Fruit fly (Drosophila melanogaster): ENCODE results near the gene gish.

Gene gish

DNA sequence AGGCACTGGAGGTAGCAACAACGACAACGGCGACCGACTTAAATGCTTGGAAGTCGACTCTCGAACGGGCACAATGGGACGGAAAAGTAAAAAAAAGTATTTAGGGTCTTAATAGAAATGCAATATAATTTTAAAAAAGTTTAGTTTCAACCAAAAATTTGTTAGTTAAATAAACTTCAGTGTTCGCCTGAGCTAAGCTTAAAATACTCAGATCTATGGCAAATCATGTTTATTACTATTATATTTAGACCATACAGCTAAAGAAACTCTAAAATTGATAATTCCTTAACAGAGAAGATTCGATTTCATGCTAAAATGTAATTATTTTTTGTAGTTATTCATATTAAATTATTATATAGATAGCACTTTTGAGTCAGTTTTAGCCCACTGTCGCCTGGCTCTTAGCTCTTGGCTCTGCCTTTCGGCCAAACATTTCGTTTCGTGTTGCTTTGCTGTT is 18.8 kb upstream of the gish start (continued):
- TF ChIP-seq Gug (GFP tag; IDR thresholded peaks at IDR 0.05), result no peak
- peak; percentile 88 for TF ChIP-seq Ets96B (tag; optimal IDR thresholded peaks at IDR 0.05)
- TF ChIP-seq Smox (GFP tag; optimal IDR thresholded peaks at IDR 0.05), result peak; percentile 77
- TF ChIP-seq CG15336 (GFP tag; IDR thresholded peaks at IDR 0.05), result no peak
- TF ChIP-seq topi (GFP tag; optimal IDR thresholded peaks at IDR 0.05), result peak; percentile 70
- peak; percentile 86 for TF ChIP-seq esn (GFP tag; optimal IDR thresholded peaks at IDR 0.05)
- peak; percentile 83 for TF ChIP-seq CG6792 (GFP tag; optimal IDR thresholded peaks at IDR 0.05)

DNA sequence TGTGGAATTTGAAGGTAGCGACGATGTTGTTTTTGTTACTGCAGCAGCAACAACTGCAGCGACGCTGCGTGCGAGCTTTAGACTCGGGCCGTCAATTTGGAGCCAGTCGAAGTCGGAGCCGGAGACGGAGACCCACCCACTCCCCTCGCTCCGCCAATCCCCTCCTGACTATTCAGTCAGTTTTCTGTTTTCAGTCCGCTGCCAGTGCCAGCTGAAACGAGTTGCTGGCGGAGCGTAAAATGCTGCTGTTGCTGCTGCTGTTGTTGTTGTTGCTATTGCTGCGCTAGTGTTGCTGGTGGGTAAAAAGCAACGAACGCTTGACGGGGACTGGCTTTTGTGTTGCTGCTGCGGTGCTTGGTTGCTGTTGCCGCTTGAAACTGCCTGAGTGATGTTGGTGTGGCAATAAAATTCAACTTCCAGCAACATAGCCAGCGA is 18.3 kb upstream of the gish start:
- TF ChIP-seq Hr38 (GFP tag; optimal IDR thresholded peaks at IDR 0.05) (no peak), CG6854 (GFP tag; optimal IDR thresholded peaks at IDR 0.05) (peak; percentile 93), CG1621 (tag; optimal IDR thresholded peaks at IDR 0.05) (peak; percentile 92), Hr39 (GFP tag; optimal IDR thresholded peaks at IDR 0.05) (no peak), Lpt (GFP tag; optimal IDR thresholded peaks at IDR 0.05) (peak; percentile 33)

DNA sequence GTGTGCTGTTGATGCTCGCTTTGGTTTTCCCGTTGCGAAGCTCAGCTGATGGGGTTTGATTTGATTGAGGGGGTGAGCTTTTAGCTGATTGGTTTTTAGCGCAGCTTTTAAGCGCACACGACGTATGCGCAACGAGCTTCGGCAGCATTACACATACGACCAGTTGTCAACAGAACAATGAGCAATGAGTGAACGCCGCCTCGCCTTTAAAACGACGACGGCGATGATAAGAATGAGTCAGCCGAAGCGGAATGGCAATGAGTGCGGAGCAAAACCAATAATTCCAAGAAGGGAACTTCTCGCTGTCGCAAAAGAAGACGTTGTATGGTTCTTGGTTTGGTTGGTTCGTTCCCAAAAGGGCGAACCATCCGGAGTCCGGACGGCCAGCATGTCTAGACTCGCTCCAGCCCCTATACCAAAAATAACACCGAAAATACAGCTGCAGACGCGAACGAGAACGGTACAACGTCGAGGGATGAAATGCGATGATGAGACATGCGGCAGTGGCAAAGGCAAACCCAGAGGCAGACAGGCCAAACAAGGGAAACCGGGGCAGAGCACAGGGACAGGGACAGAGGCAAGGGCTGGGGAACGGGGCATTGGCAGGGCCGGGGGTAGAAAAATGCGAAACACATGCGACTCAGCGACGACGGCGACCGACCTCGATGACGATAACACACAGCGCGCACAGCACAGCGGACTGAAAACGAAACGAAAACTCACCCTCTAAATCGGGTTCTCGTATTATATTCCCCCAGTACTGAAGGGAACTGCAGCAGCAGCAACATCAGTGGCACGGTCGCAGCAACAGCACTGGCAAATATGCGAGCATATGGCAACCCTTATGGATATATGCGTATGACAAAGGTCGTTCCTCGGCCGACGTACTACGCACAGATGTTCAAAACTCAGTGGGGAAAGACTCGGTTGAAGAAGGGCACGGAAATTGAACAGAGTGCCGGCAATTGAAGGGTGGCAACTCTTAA is 17.3 kb upstream of the gish start:
- TF ChIP-seq CG9139 (GFP tag; optimal IDR thresholded peaks at IDR 0.05) (no peak), CG32006 (GFP tag; optimal IDR thresholded peaks at IDR 0.05) (no peak), vri (GFP tag; optimal IDR thresholded peaks at IDR 0.05) (peak; percentile 26), CG6854 (GFP tag; optimal IDR thresholded peaks at IDR 0.05) (no peak), CG15336 (GFP tag; IDR thresholded peaks at IDR 0.05) (no peak), Eip75B (GFP tag; optimal IDR thresholded peaks at IDR 0.05) (peak; percentile 18), Lpt (GFP tag; optimal IDR thresholded peaks at IDR 0.05) (peak; percentile 2), Eip78C (GFP tag) (peak; percentile 64), svp (GFP tag) (peak; percentile 77), Sox14 (GFP tag; optimal IDR thresholded peaks at IDR 0.05) (peak; percentile 5), CG3919 (GFP tag; optimal IDR thresholded peaks at IDR 0.05) (peak; percentile 19), eg (GFP tag; IDR thresholded peaks at IDR 0.05) (no peak), Sox102F (GFP tag; optimal IDR thresholded peaks at IDR 0.05) (peak; percentile 19), CG6808 (GFP tag; optimal IDR thresholded peaks at IDR 0.05) (peak; percentile 39), Sox15 (GFP tag; optimal IDR thresholded peaks at IDR 0.05) (no peak), CG1621 (tag; optimal IDR thresholded peaks at IDR 0.05) (peak; percentile 11), ss (GFP tag; optimal IDR thresholded peaks at IDR 0.05) (peak in 1 of 2 experiments; percentile 69), fkh (GFP tag; optimal IDR thresholded peaks at IDR 0.05) (no peak), CG8119 (GFP tag; IDR thresholded peaks at IDR 0.05) (no peak), achi (GFP tag; optimal IDR thresholded peaks at IDR 0.05) (peak; percentile 25)

DNA sequence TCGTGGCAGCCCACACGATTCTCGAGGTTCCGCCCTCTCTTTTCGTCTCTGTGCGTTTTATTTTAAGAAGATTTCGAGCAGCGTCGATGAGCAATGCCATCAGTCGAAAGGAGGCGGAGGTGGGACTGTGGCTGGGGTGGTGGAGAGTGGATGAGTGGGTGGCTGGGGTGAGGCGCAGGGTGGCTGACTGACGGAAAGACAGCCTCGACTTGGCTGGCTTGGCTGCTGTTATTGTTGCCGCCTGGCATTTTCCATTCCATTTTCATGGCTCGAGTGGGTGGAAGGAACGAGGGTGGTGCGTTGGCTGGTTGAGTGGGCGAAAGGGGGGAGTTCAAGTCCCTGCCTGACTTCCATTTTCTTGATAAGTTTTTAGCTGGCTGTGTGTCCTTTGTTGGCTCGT is 16.1 kb upstream of the gish start:
- TF ChIP-seq fd59A (GFP tag; optimal IDR thresholded peaks at IDR 0.05) (no peak), topi (GFP tag; optimal IDR thresholded peaks at IDR 0.05) (no peak), CG6808 (GFP tag; optimal IDR thresholded peaks at IDR 0.05) (peak; percentile 6), CG6163 (GFP tag; IDR thresholded peaks at IDR 0.05) (0 out of 3 replicates have a peak, but pooled peaks have one; percentile 26), CG8119 (GFP tag; IDR thresholded peaks at IDR 0.05) (0 out of 3 replicates have a peak, but pooled peaks have one; percentile 16), ss (GFP tag; optimal IDR thresholded peaks at IDR 0.05) (peak in 1 of 2 experiments; percentile 37), Eip93F (GFP tag; optimal IDR thresholded peaks at IDR 0.05) (no peak), CG11294 (GFP tag; IDR thresholded peaks at IDR 0.05) (no peak), eg (GFP tag; IDR thresholded peaks at IDR 0.05) (0 out of 3 replicates have a peak, but pooled peaks have one; percentile 22), CG1621 (tag; optimal IDR thresholded peaks at IDR 0.05) (peak; percentile 11), CG15336 (GFP tag; IDR thresholded peaks at IDR 0.05) (no peak), lz (GFP tag; optimal IDR thresholded peaks at IDR 0.05) (no peak), Gug (GFP tag; IDR thresholded peaks at IDR 0.05) (no peak)
